Worm (Caenorhabditis elegans): Measurements from ENCODE around the gene T23F2.3.

DNA sequence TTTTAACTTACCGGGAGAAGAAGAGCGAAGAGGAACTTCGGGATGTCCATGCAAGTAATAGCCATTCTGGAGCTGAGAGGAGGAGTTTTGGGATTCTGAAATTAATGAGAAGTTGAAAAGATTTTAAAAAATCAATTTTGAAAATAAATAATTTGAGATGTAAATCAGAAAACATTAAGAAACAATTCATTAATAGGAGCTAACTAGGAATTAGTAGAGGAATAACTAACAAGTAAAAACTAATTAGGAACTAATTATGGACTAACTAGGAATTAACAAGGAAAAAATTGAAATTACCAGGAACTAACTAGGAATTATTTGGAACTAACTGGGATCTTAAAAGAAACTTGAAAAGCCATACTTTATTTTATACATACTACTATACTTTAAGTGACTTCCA is 2.9 kb upstream of the T23F2.3 start, which contains the start of gene T23F2.4:
- TF ChIP-seq pha-4 (tag; optimal IDR thresholded peaks at IDR 0.05) = no peak
- TF ChIP-seq elt-3 (tag; optimal IDR thresholded peaks at IDR 0.05) = no peak
- TF ChIP-seq nhr-23 (tag; optimal IDR thresholded peaks at IDR 0.05) = no peak
- no peak for TF ChIP-seq egl-27 (tag; optimal IDR thresholded peaks at IDR 0.05)
- TF ChIP-seq ama-1 (optimal IDR thresholded peaks at IDR 0.05) = no peak
- no peak for TF ChIP-seq lin-15B (tag; optimal IDR thresholded peaks at IDR 0.05)
- TF ChIP-seq elt-2 (tag; optimal IDR thresholded peaks at IDR 0.05) = no peak

Data from whole organism, L3 larva.